Worm (Caenorhabditis elegans) whole organism, late embryonic: Measurements from ENCODE around the gene srx-116.

Experiments
- T23F11.4 ChIP-seq: fragments of 200-800 bp; sonication (Bioruptor generic); optimal IDR thresholded peaks from 2 replicates; lab custom pipeline; 2018; ENCODE audit warnings: mild to moderate bottlenecking, missing genetic modification characterization, missing compliant biosample characterization
- ama-1 ChIP-seq: fragments of 150-350 bp; optimal IDR thresholded peaks from 2 replicates; lab custom pipeline; 2014
- ceh-19 ChIP-seq: fragments of 200-800 bp; sonication (Bioruptor generic); optimal IDR thresholded peaks from 2 replicates; lab custom pipeline; 2018; ENCODE audit warnings: mild to moderate bottlenecking, missing genetic modification characterization, missing compliant biosample characterization
- ceh-31 ChIP-seq: sonication (generic microtip); optimal IDR thresholded peaks from 2 replicates; lab custom pipeline; 2016; ENCODE audit warnings: missing genetic modification characterization, missing compliant biosample characterization
- ceh-6 ChIP-seq: fragments of 200-800 bp; sonication (Bioruptor generic); optimal IDR thresholded peaks from 2 replicates; lab custom pipeline; 2018; ENCODE audit warnings: mild to moderate bottlenecking, missing genetic modification characterization, missing compliant biosample characterization
- eyg-1 ChIP-seq: sonication (generic microtip); optimal IDR thresholded peaks from 2 replicates; lab custom pipeline; 2016; ENCODE audit warnings: missing genotype, missing genetic modification characterization, missing compliant biosample characterization
- hlh-13 ChIP-seq: fragments of 200-800 bp; sonication (Bioruptor generic); optimal IDR thresholded peaks from 2 replicates; lab custom pipeline; 2018; ENCODE audit warnings: mild to moderate bottlenecking, missing genetic modification characterization, missing compliant biosample characterization
- hlh-30 ChIP-seq: sonication (generic microtip); optimal IDR thresholded peaks from 2 replicates; lab custom pipeline; 2017; ENCODE audit warnings: antibody characterized with exemption, missing genetic modification characterization, missing compliant biosample characterization; ENCODE audit not compliant: insufficient read depth
- hlh-8 ChIP-seq: sonication (generic microtip); optimal IDR thresholded peaks from 2 replicates; lab custom pipeline; 2016; ENCODE audit warnings: missing genotype, missing genetic modification characterization, missing compliant biosample characterization
- syd-9 ChIP-seq: sonication (generic microtip); optimal IDR thresholded peaks from 2 replicates; lab custom pipeline; 2016; ENCODE audit warnings: mild to moderate bottlenecking, missing genetic modification characterization, moderate library complexity, missing compliant biosample characterization
- unc-42 ChIP-seq: sonication (generic microtip); optimal IDR thresholded peaks from 2 replicates; lab custom pipeline; 2016; ENCODE audit warnings: missing genotype, missing genetic modification characterization, missing compliant biosample characterization

- TF ChIP-seq T23F11.4 (GFP tag; lab: Kevin White, UChicago) (no peak), ceh-6 (GFP tag; lab: Kevin White, UChicago) (no peak), hlh-8 (tag; lab: Kevin White, UChicago) (no peak), ama-1 (lab: Kevin White, UChicago) (no peak), ceh-31 (tag; lab: Kevin White, UChicago) (no peak), hlh-30 (tag; lab: Kevin White, UChicago) (no peak), hlh-13 (no peak), eyg-1 (tag; lab: Kevin White, UChicago) (no peak), ceh-19 (GFP tag; lab: Kevin White, UChicago) (no peak), syd-9 (tag; lab: Kevin White, UChicago) (no peak), unc-42 (tag; lab: Kevin White, UChicago) (no peak)
Measured at ce11 chrV:12714120-12714519, 43.4 kb downstream of the srx-116 start, which contains the start of gene R11D1.4.
